Fruit fly (Drosophila melanogaster) whole organism: ENCODE data around the gene Tim13.

Experiments used
- CG8478 ChIP-seq: fragments of >200 bp; optimal IDR thresholded peaks from 2 replicates; lab custom pipeline; 2018; ENCODE audit warnings: inconsistent platforms
- EcR ChIP-seq, 2 experiments: fragments of >200 bp; optimal IDR thresholded peaks; 2 replicates each; lab custom pipeline; 2017; ENCODE audit warnings: missing biosample characterization in 2 of 2, missing genetic modification characterization in 2 of 2, missing genetic modification reagents in 2 of 2
- psq ChIP-seq: fragments of >200 bp; optimal IDR thresholded peaks from 2 replicates; lab custom pipeline; 2017

DNA sequence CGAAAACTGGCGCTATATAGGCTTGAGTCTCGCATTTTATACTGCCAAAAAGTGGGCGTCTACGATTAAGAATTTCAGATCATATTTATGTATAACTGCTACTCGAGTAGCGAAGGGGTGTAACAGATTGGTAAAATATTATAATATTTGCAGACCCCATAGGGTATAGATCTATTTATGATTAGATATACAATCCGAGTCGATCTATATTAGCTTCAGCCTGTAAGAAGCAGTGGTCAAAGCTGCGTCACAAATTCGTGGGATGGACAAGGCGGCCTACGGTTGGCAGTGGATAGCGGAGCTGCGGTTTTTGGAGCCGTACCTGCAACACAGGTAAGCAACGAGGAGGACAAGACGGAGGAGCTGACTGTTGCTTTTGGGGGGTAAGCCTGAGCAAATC is 40.4 kb upstream of the Tim13 start, which contains the start of gene Cubn2:
- TF ChIP-seq CG8478 (lab: Kevin White, UChicago) (no peak), psq (no peak), EcR (GFP tag; optimal IDR thresholded peaks at IDR 0.05; lab: Kevin White, UChicago) (no peak)
